Fruit fly (Drosophila melanogaster): Measurements from ENCODE around the gene Sirt4.
A peak's percentile ranks its signal among the peaks of the same experiment; 100 is the strongest.

The Sirt4 gene

dm6 chrX:5689417-5690215 is 23.9 kb upstream of the Sirt4 start, which contains the start of the genes PGAP1 and cv:
Gene PGAP1, minus strand, starts transcription at chrX:5689473.
Gene cv, plus strand, starts transcription at chrX:5690002.
- peak; percentile 62 for TF ChIP-seq toe (GFP tag; optimal IDR thresholded peaks at IDR 0.05)
- TF ChIP-seq CG7045 (GFP tag; optimal IDR thresholded peaks at IDR 0.05): no peak
- peak; percentile 54 for TF ChIP-seq CG14711 (tag; optimal IDR thresholded peaks at IDR 0.05)
- no peak for TF ChIP-seq kay (GFP tag; ENCODE audit: borderline replicate concordance)
- no peak for TF ChIP-seq CG5204 (GFP tag; optimal IDR thresholded peaks at IDR 0.05)
- peak; percentile 29 for TF ChIP-seq pad (GFP tag; optimal IDR thresholded peaks at IDR 0.05)
- TF ChIP-seq cic (GFP tag; optimal IDR thresholded peaks at IDR 0.05): no peak
- no peak for TF ChIP-seq cnc (optimal IDR thresholded peaks at IDR 0.05)
- peak; percentile 37 for TF ChIP-seq CG11617 (GFP tag; optimal IDR thresholded peaks at IDR 0.05)
- peak; percentile 42 for TF ChIP-seq CG1620 (GFP tag; optimal IDR thresholded peaks at IDR 0.05)
- peak; percentile 42 for TF ChIP-seq CG7101 (tag; optimal IDR thresholded peaks at IDR 0.05)
- no peak for TF ChIP-seq Hr96 (GFP tag; optimal IDR thresholded peaks at IDR 0.05)
- TF ChIP-seq bab1 (GFP tag; optimal IDR thresholded peaks at IDR 0.05): peak; percentile 25
- peak; percentile 9 for TF ChIP-seq Crg-1 (GFP tag; optimal IDR thresholded peaks at IDR 0.05)

dm6 chrX:5682940-5683339 is 17.2 kb upstream of the Sirt4 start, which contains the start of gene CG42449:
Gene CG42449, plus strand, starts transcription at chrX:5683240.
- TF ChIP-seq CG1620 (GFP tag; optimal IDR thresholded peaks at IDR 0.05): no peak
- TF ChIP-seq Hr96 (GFP tag; optimal IDR thresholded peaks at IDR 0.05): no peak
- TF ChIP-seq CG33017 (tag; optimal IDR thresholded peaks at IDR 0.05): no peak
- no peak for TF ChIP-seq cnc (optimal IDR thresholded peaks at IDR 0.05)
- no peak for TF ChIP-seq CG7101 (tag; optimal IDR thresholded peaks at IDR 0.05)
- TF ChIP-seq CG14711 (tag; optimal IDR thresholded peaks at IDR 0.05): no peak
- TF ChIP-seq CG5204 (GFP tag; optimal IDR thresholded peaks at IDR 0.05): no peak
- TF ChIP-seq Clk (GFP tag; optimal IDR thresholded peaks at IDR 0.05): no peak
- no peak for TF ChIP-seq Mnt (GFP tag; optimal IDR thresholded peaks at IDR 0.05)
- no peak for TF ChIP-seq ovo (GFP tag; optimal IDR thresholded peaks at IDR 0.05)

- TF ChIP-seq CG11617 (GFP tag; optimal IDR thresholded peaks at IDR 0.05) (no peak), CG5204 (GFP tag; optimal IDR thresholded peaks at IDR 0.05) (no peak), Mnt (GFP tag; optimal IDR thresholded peaks at IDR 0.05) (no peak), cnc (optimal IDR thresholded peaks at IDR 0.05) (no peak), Clk (GFP tag; optimal IDR thresholded peaks at IDR 0.05) (no peak), kay (GFP tag; ENCODE audit: borderline replicate concordance) (no peak), CG7045 (GFP tag; optimal IDR thresholded peaks at IDR 0.05) (no peak), Crg-1 (GFP tag; optimal IDR thresholded peaks at IDR 0.05) (no peak)
These were observed 14.4 kb upstream of the Sirt4 start, which contains the start of the genes Tre1 and Gr5a for dm6 chrX:5679933-5680667. Gene Tre1, minus strand, starts transcription at chrX:5679977. Gene Gr5a, plus strand, starts transcription at chrX:5680617.

dm6 chrX:5679079-5679932 is 13.6 kb upstream of the Sirt4 start:
- TF ChIP-seq CG14711 (tag; optimal IDR thresholded peaks at IDR 0.05): no peak
- peak; percentile 29 for TF ChIP-seq tj (GFP tag; optimal IDR thresholded peaks at IDR 0.05)
- TF ChIP-seq kay (GFP tag; ENCODE audit: borderline replicate concordance): no peak
- TF ChIP-seq Clk (GFP tag; optimal IDR thresholded peaks at IDR 0.05): no peak
- TF ChIP-seq CG33017 (tag; optimal IDR thresholded peaks at IDR 0.05): no peak
- no peak for TF ChIP-seq CG11617 (GFP tag; optimal IDR thresholded peaks at IDR 0.05)
- TF ChIP-seq CG7045 (GFP tag; optimal IDR thresholded peaks at IDR 0.05): no peak
- TF ChIP-seq pad (GFP tag; optimal IDR thresholded peaks at IDR 0.05): peak; percentile 96
- no peak for TF ChIP-seq Crg-1 (GFP tag; optimal IDR thresholded peaks at IDR 0.05)
- TF ChIP-seq bab1 (GFP tag; optimal IDR thresholded peaks at IDR 0.05): peak; percentile 44
- no peak for TF ChIP-seq Hr96 (GFP tag; optimal IDR thresholded peaks at IDR 0.05)
- TF ChIP-seq CG7101 (tag; optimal IDR thresholded peaks at IDR 0.05): no peak

- TF ChIP-seq CG12768 (GFP tag; optimal IDR thresholded peaks at IDR 0.05) (no peak), cnc (optimal IDR thresholded peaks at IDR 0.05) (peak in 1 of 2 experiments; percentile 9), Crg-1 (GFP tag; optimal IDR thresholded peaks at IDR 0.05) (no peak), kay (GFP tag; ENCODE audit: borderline replicate concordance) (no peak), CG1620 (GFP tag; optimal IDR thresholded peaks at IDR 0.05) (no peak), pad (GFP tag; optimal IDR thresholded peaks at IDR 0.05) (no peak), cic (GFP tag; optimal IDR thresholded peaks at IDR 0.05) (no peak), Hr96 (GFP tag; optimal IDR thresholded peaks at IDR 0.05) (no peak), tj (GFP tag; optimal IDR thresholded peaks at IDR 0.05) (no peak), CG14711 (tag; optimal IDR thresholded peaks at IDR 0.05) (no peak), CG7045 (GFP tag; optimal IDR thresholded peaks at IDR 0.05) (no peak), CG5204 (GFP tag; optimal IDR thresholded peaks at IDR 0.05) (no peak), Mnt (GFP tag; optimal IDR thresholded peaks at IDR 0.05) (no peak), ovo (GFP tag; optimal IDR thresholded peaks at IDR 0.05) (peak; percentile 66), toe (GFP tag; optimal IDR thresholded peaks at IDR 0.05) (no peak)
These were observed 12.4 kb upstream of the Sirt4 start for dm6 chrX:5678178-5678470.

Measured in whole organism, adult.